Worm (Caenorhabditis elegans): ENCODE measurements around the gene ceh-62.

DNA sequence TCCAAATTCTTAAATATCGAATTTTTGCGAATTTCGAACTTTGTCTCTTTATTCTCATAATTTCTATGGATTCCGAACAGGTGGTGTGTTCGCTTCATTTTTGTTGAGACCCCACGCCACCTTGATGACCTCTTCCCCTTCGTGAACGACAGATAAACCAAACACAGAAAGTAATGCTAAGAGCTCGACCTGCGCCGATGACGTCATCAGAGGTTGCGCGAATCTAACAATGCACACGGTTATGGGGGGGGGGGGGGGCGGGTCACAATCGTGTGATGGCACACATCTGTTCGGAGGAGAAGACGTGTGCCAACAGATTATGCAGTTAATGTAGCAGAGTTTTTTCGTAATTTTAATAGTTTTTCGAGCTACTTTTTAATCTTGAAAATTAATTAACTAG is 21.3 kb upstream of the ceh-62 start:
- no peak for TF ChIP-seq unc-62 (GFP tag; optimal IDR thresholded peaks at IDR 0.05)
- TF ChIP-seq nhr-2 (tag; optimal IDR thresholded peaks at IDR 0.05): peak; percentile 70

All from whole organism, mixed stage, embryonic.